Worm (Caenorhabditis elegans): ENCODE measurements around the gene C18G1.1.

The C18G1.1 gene

ce11 chrV:4770408-4770947 lies 7.3 kb upstream of the C18G1.1 start, which contains the start of gene elt-7:
Gene elt-7 (plus strand): TSS chrV:4770670.
- TF ChIP-seq unc-130 (GFP tag; optimal IDR thresholded peaks at IDR 0.05) (no peak), nhr-80 (tag; optimal IDR thresholded peaks at IDR 0.05) (peak; percentile 77), lag-1 (GFP tag; IDR thresholded peaks at IDR 0.05) (0 out of 2 replicates have a peak, but pooled peaks have one; percentile 17), F37B4.10 (GFP tag; IDR thresholded peaks at IDR 0.05) (no peak), sea-2 (GFP tag; IDR thresholded peaks at IDR 0.05) (no peak), dox-1 (GFP tag; IDR thresholded peaks at IDR 0.05) (0 out of 2 replicates have a peak, but pooled peaks have one; percentile 7)

- TF ChIP-seq F39B2.1 (GFP tag; IDR thresholded peaks at IDR 0.05), result no peak
These were observed 2.6 kb upstream of the C18G1.1 start for ce11 chrV:4775140-4775539.

- TF ChIP-seq F52B5.7 (tag; optimal IDR thresholded peaks at IDR 0.05) (no peak), rec-8 (tag; optimal IDR thresholded peaks at IDR 0.05) (no peak), D2030.7 (GFP tag; IDR thresholded peaks at IDR 0.05) (no peak), sea-2 (GFP tag; IDR thresholded peaks at IDR 0.05) (no peak), attf-5 (GFP tag; optimal IDR thresholded peaks at IDR 0.05) (no peak), die-1 (tag; optimal IDR thresholded peaks at IDR 0.05) (no peak), dox-1 (GFP tag; IDR thresholded peaks at IDR 0.05) (no peak), ceh-58 (GFP tag; IDR thresholded peaks at IDR 0.05) (no peak), lir-1 (GFP tag; conservative IDR thresholded peaks at IDR 0.05) (no peak), lsy-27 (tag; optimal IDR thresholded peaks at IDR 0.05; ENCODE audit: borderline replicate concordance, insufficient read depth) (no peak), ztf-25 (GFP tag; IDR thresholded peaks at IDR 0.05) (no peak), chd-7 (tag; optimal IDR thresholded peaks at IDR 0.05) (no peak), ceh-91 (GFP tag; IDR thresholded peaks at IDR 0.05) (no peak), let-607 (tag; optimal IDR thresholded peaks at IDR 0.05) (no peak), mel-28 (tag; optimal IDR thresholded peaks at IDR 0.05; ENCODE audit: borderline replicate concordance) (no peak), F55B11.4 (tag; optimal IDR thresholded peaks at IDR 0.05; ENCODE audit: borderline replicate concordance, insufficient read depth) (no peak)
These were observed 5.6 kb downstream of the C18G1.1 start, which contains the start of gene Y60C6A.1 for ce11 chrV:4783313-4783712. Gene Y60C6A.1 (plus strand): TSS chrV:4783613.

ce11 chrV:4785333-4785852 lies 7.6 kb downstream of the C18G1.1 start, which contains the start of the genes Y60C6A.2 and Y60C6A.3:
Gene Y60C6A.2 (minus strand): TSS chrV:4785433.
Gene Y60C6A.3 (plus strand): TSS chrV:4785802.
- no peak for TF ChIP-seq T07F8.4 (tag; optimal IDR thresholded peaks at IDR 0.05)
- no peak for TF ChIP-seq lsy-27 (tag; optimal IDR thresholded peaks at IDR 0.05; ENCODE audit: borderline replicate concordance, insufficient read depth)
- TF ChIP-seq hmg-20 (GFP tag; IDR thresholded peaks at IDR 0.05), result no peak
- no peak for TF ChIP-seq lsl-1 (GFP tag; optimal IDR thresholded peaks at IDR 0.05)
- no peak for TF ChIP-seq nfyb-1 (GFP tag; IDR thresholded peaks at IDR 0.05)
- TF ChIP-seq snpc-1.1 (tag; optimal IDR thresholded peaks at IDR 0.05; ENCODE audit: insufficient read depth), result no peak
- no peak for TF ChIP-seq lag-1 (GFP tag; IDR thresholded peaks at IDR 0.05)
- TF ChIP-seq F37B4.10 (GFP tag; IDR thresholded peaks at IDR 0.05), result no peak
- TF ChIP-seq ceh-91 (GFP tag; IDR thresholded peaks at IDR 0.05), result no peak
- no peak for TF ChIP-seq die-1 (tag; optimal IDR thresholded peaks at IDR 0.05)
- TF ChIP-seq sea-2 (GFP tag; IDR thresholded peaks at IDR 0.05), result no peak
- no peak for TF ChIP-seq pha-4 (tag; optimal IDR thresholded peaks at IDR 0.05)
- no peak for TF ChIP-seq nhr-80 (tag; optimal IDR thresholded peaks at IDR 0.05)
- no peak for TF ChIP-seq nfya-2 (GFP tag; IDR thresholded peaks at IDR 0.05)

- TF ChIP-seq ceh-27 (GFP tag; optimal IDR thresholded peaks at IDR 0.05) (no peak), gei-17 (GFP tag; optimal IDR thresholded peaks at IDR 0.05) (no peak), sea-2 (GFP tag; IDR thresholded peaks at IDR 0.05) (no peak), sptf-2 (GFP tag; optimal IDR thresholded peaks at IDR 0.05) (no peak), T07F8.4 (tag; optimal IDR thresholded peaks at IDR 0.05) (no peak), lir-1 (GFP tag; conservative IDR thresholded peaks at IDR 0.05) (no peak), chd-7 (tag; optimal IDR thresholded peaks at IDR 0.05) (no peak), snpc-1.1 (tag; optimal IDR thresholded peaks at IDR 0.05; ENCODE audit: insufficient read depth) (no peak), hrde-1 (tag; optimal IDR thresholded peaks at IDR 0.05; ENCODE audit: borderline replicate concordance) (no peak), rec-8 (tag; optimal IDR thresholded peaks at IDR 0.05) (no peak), tlf-1 (GFP tag; optimal IDR thresholded peaks at IDR 0.05) (no peak), B0035.1 (tag; optimal IDR thresholded peaks at IDR 0.05) (no peak), nhr-27 (tag; optimal IDR thresholded peaks at IDR 0.05) (no peak), F39B2.1 (GFP tag; IDR thresholded peaks at IDR 0.05) (no peak), nfyb-1 (GFP tag; IDR thresholded peaks at IDR 0.05) (no peak), die-1 (tag; optimal IDR thresholded peaks at IDR 0.05) (no peak)
These were observed 9.4 kb downstream of the C18G1.1 start, which contains the start of gene R02F11.9 for ce11 chrV:4787166-4787565. Gene R02F11.9 (plus strand): TSS chrV:4787466.
